Fruit fly (Drosophila melanogaster) whole organism, embryonic: ENCODE data around the gene CG33791.
A peak's percentile ranks its signal among the peaks of the same experiment; 100 is the strongest.

Experiments used
- Bdp1 ChIP-seq: fragments of 200-800 bp; sonication (Bioruptor generic); optimal IDR thresholded peaks from 3 replicates; lab custom pipeline; 2016; ENCODE audit warnings: missing biosample characterization, missing genetic modification characterization
- Bgb ChIP-seq: fragments of 200-800 bp; sonication (Bioruptor generic); IDR thresholded peaks from 2 replicates; pipeline ENCODE4 v1.3.6; 2022; ENCODE audit warnings: missing biosample characterization, missing genetic modification characterization; ENCODE audit not compliant: partially characterized antibody
- Blimp-1 ChIP-seq: fragments of 200-800 bp; sonication (Bioruptor generic); optimal IDR thresholded peaks from 3 replicates; lab custom pipeline; 2018; ENCODE audit warnings: missing biosample characterization, missing genetic modification characterization, mild to moderate bottlenecking, moderate library complexity, missing genetic modification reagents
- CG10147 ChIP-seq: fragments of 200-800 bp; sonication (Bioruptor generic); optimal IDR thresholded peaks from 2 replicates; lab custom pipeline; 2019; ENCODE audit warnings: missing biosample characterization, mild to moderate bottlenecking, missing genetic modification characterization, moderate library complexity
- CG12219 ChIP-seq: fragments of 200-800 bp; sonication (Bioruptor generic); optimal IDR thresholded peaks from 3 replicates; lab custom pipeline; 2018; ENCODE audit warnings: missing biosample characterization, mild to moderate bottlenecking, missing genetic modification characterization
- CG1233 ChIP-seq: fragments of 200-800 bp; sonication (Bioruptor generic); optimal IDR thresholded peaks from 4 replicates; lab custom pipeline; 2018; ENCODE audit warnings: missing biosample characterization, mild to moderate bottlenecking, missing genetic modification characterization
- CG13296 ChIP-seq: fragments of 200-800 bp; sonication (Bioruptor generic); optimal IDR thresholded peaks from 3 replicates; lab custom pipeline; 2018; ENCODE audit warnings: missing biosample characterization, mild to moderate bottlenecking, missing genetic modification characterization
- CG15479 ChIP-seq: fragments of 200-800 bp; sonication (Bioruptor generic); optimal IDR thresholded peaks from 3 replicates; lab custom pipeline; 2019; ENCODE audit warnings: missing biosample characterization, mild to moderate bottlenecking, missing genetic modification characterization, moderate library complexity
- CG16815 ChIP-seq: fragments of 200-800 bp; sonication (Bioruptor generic); optimal IDR thresholded peaks from 3 replicates; lab custom pipeline; 2017; ENCODE audit warnings: missing biosample characterization, mild to moderate bottlenecking, missing genetic modification characterization
- CG17612 ChIP-seq: fragments of 200-800 bp; sonication (Bioruptor generic); IDR thresholded peaks from 2 replicates; pipeline ENCODE4 v1.3.6; 2022; ENCODE audit warnings: missing biosample characterization, missing genetic modification characterization
- CG2202 ChIP-seq: fragments of 200-800 bp; sonication (Bioruptor generic); optimal IDR thresholded peaks from 2 replicates; lab custom pipeline; 2018; ENCODE audit warnings: missing biosample characterization, mild to moderate bottlenecking, missing genetic modification characterization
- CG2889 ChIP-seq: fragments of 200-800 bp; sonication (Bioruptor generic); IDR thresholded peaks from 3 replicates; pipeline ENCODE4 v1.3.6; 2022; ENCODE audit warnings: missing biosample characterization, missing genetic modification characterization
- CG30431 ChIP-seq: fragments of 200-800 bp; sonication (Bioruptor generic); optimal IDR thresholded peaks from 2 replicates; lab custom pipeline; 2017; ENCODE audit warnings: missing biosample characterization, missing genetic modification characterization
- CG33557 ChIP-seq: fragments of 200-800 bp; sonication (Bioruptor generic); optimal IDR thresholded peaks from 2 replicates; lab custom pipeline; 2019; ENCODE audit warnings: missing biosample characterization, mild to moderate bottlenecking, missing genetic modification characterization, moderate library complexity
- CG34422 ChIP-seq: fragments of 200-800 bp; sonication (Bioruptor generic); IDR thresholded peaks from 3 replicates; pipeline ENCODE4 v1.3.6; 2022; ENCODE audit warnings: missing biosample characterization, missing genetic modification characterization
- CG3726 ChIP-seq: fragments of 200-800 bp; sonication (Bioruptor generic); IDR thresholded peaks from 3 replicates; pipeline ENCODE4, ENCODE4 v1.3.6; 2022; ENCODE audit warnings: missing biosample characterization, missing genetic modification characterization
- CG3847 ChIP-seq: fragments of 200-800 bp; sonication (Bioruptor generic); IDR thresholded peaks from 2 replicates; pipeline ENCODE4 v1.3.6; 2022; ENCODE audit warnings: missing biosample characterization, missing genetic modification characterization
- CG4282 ChIP-seq: fragments of 200-800 bp; sonication (Bioruptor generic); optimal IDR thresholded peaks from 2 replicates; lab custom pipeline; 2016; ENCODE audit warnings: missing biosample characterization, missing genetic modification characterization
- CG4404 ChIP-seq: fragments of 200-800 bp; sonication (Bioruptor generic); IDR thresholded peaks from 2 replicates; pipeline ENCODE4 v1.3.6; 2022; ENCODE audit warnings: missing biosample characterization, missing genetic modification characterization
- CG4617 ChIP-seq: fragments of 200-800 bp; sonication (Bioruptor generic); optimal IDR thresholded peaks from 3 replicates; lab custom pipeline; 2016; ENCODE audit warnings: missing biosample characterization, missing genetic modification characterization, borderline replicate concordance
- CG6765 ChIP-seq: fragments of 200-800 bp; sonication (Bioruptor generic); optimal IDR thresholded peaks from 3 replicates; lab custom pipeline; 2017; ENCODE audit warnings: missing biosample characterization, mild to moderate bottlenecking, missing genetic modification characterization
- CG7963 ChIP-seq: fragments of 200-800 bp; sonication (Bioruptor generic); IDR thresholded peaks from 3 replicates; pipeline ENCODE4 v1.3.6; 2022; ENCODE audit warnings: missing biosample characterization, missing genetic modification characterization; ENCODE audit not compliant: partially characterized antibody
- CG8388 ChIP-seq: fragments of 200-800 bp; sonication (Bioruptor generic); optimal IDR thresholded peaks from 2 replicates; lab custom pipeline; 2019; ENCODE audit warnings: missing biosample characterization, mild to moderate bottlenecking, missing genetic modification characterization, moderate library complexity
- CG8478 ChIP-seq: fragments of >200 bp; optimal IDR thresholded peaks from 2 replicates; lab custom pipeline; 2018
- CHES-1-like ChIP-seq: fragments of 200-800 bp; sonication (Bioruptor generic); optimal IDR thresholded peaks from 2 replicates; lab custom pipeline; 2016; ENCODE audit warnings: missing biosample characterization, missing genetic modification characterization
- ERR ChIP-seq: fragments of 200-800 bp; sonication (Bioruptor generic); optimal IDR thresholded peaks from 2 replicates; lab custom pipeline; 2016; ENCODE audit warnings: missing biosample characterization, missing genetic modification characterization
- Gsc ChIP-seq: fragments of 200-800 bp; sonication (Bioruptor generic); IDR thresholded peaks from 2 replicates; pipeline ENCODE4 v1.3.6; 2022; ENCODE audit warnings: missing biosample characterization, missing genetic modification characterization
- MTF-1 ChIP-seq: fragments of 200-800 bp; sonication (Bioruptor generic); optimal IDR thresholded peaks from 2 replicates; lab custom pipeline; 2018; ENCODE audit warnings: missing biosample characterization, mild to moderate bottlenecking, missing genetic modification characterization, borderline replicate concordance
- Poxn ChIP-seq: fragments of 200-800 bp; sonication (Bioruptor generic); IDR thresholded peaks from 2 replicates; pipeline ENCODE4 v1.3.6; 2022; ENCODE audit warnings: missing biosample characterization, missing genetic modification characterization
- Sox102F ChIP-seq: fragments of 200-800 bp; sonication (Bioruptor generic); optimal IDR thresholded peaks from 2 replicates; lab custom pipeline; 2018; ENCODE audit warnings: missing biosample characterization, mild to moderate bottlenecking, missing genetic modification characterization, moderate library complexity
- Sry-β ChIP-seq: fragments of 200-800 bp; sonication (Bioruptor generic); optimal IDR thresholded peaks from 2 replicates; lab custom pipeline; 2018; ENCODE audit warnings: missing biosample characterization, mild to moderate bottlenecking, missing genetic modification characterization, moderate library complexity
- amos ChIP-seq: fragments of 200-800 bp; sonication (Bioruptor generic); IDR thresholded peaks from 2 replicates; pipeline ENCODE4 v1.3.6; 2022; ENCODE audit warnings: missing biosample characterization, missing genetic modification characterization; ENCODE audit not compliant: partially characterized antibody
- bab2 ChIP-seq: fragments of 200-800 bp; sonication (Bioruptor generic); optimal IDR thresholded peaks from 2 replicates; lab custom pipeline; 2016; ENCODE audit warnings: missing biosample characterization, missing genetic modification characterization
- chn ChIP-seq: fragments of 200-800 bp; sonication (Bioruptor generic); optimal IDR thresholded peaks from 2 replicates; lab custom pipeline; 2016; ENCODE audit warnings: missing biosample characterization, missing genetic modification characterization
- croc ChIP-seq: fragments of 200-800 bp; sonication (Bioruptor generic); conservative IDR thresholded peaks from 3 replicates; pipeline ENCODE4 v1.3.6; 2022; ENCODE audit warnings: missing biosample characterization, missing genetic modification characterization
- crp ChIP-seq, 2 experiments: fragments of 200-800 bp; sonication (Bioruptor generic); optimal IDR thresholded peaks; 2 replicates in 1 of 2; 3 replicates in 1 of 2; lab custom pipeline; 2017; ENCODE audit warnings: missing biosample characterization in 2 of 2, missing genetic modification characterization in 2 of 2, mild to moderate bottlenecking in 1 of 2, moderate library complexity in 1 of 2
- ewg ChIP-seq: fragments of 200-800 bp; sonication (Bioruptor generic); optimal IDR thresholded peaks from 3 replicates; lab custom pipeline; 2017; ENCODE audit warnings: mild to moderate bottlenecking, missing biosample characterization, missing genetic modification reagents, missing genetic modification characterization
- gem ChIP-seq: fragments of 200-800 bp; sonication (Bioruptor generic); optimal IDR thresholded peaks from 2 replicates; lab custom pipeline; 2019; ENCODE audit warnings: missing biosample characterization, mild to moderate bottlenecking, missing genetic modification characterization, moderate library complexity
- her ChIP-seq: fragments of 200-800 bp; sonication (Bioruptor generic); optimal IDR thresholded peaks from 2 replicates; lab custom pipeline; 2016; ENCODE audit warnings: missing biosample characterization, missing genetic modification characterization
- mirr ChIP-seq: fragments of 200-800 bp; sonication (Bioruptor generic); optimal IDR thresholded peaks from 3 replicates; lab custom pipeline; 2018; ENCODE audit warnings: missing biosample characterization, mild to moderate bottlenecking, missing genetic modification characterization
- prd ChIP-seq, 3 experiments: fragments of >200 bp in 2 of 3; fragments of 200-800 bp in 1 of 3; sonication (Bioruptor generic) in 1 of 3; optimal IDR thresholded peaks in 2 of 3; IDR thresholded peaks in 1 of 3; 2 replicates in 2 of 3; 3 replicates in 1 of 3; pipeline versions ENCODE4 v1.3.6 to Lab custom; 2017 to 2022; ENCODE audit warnings: missing biosample characterization in 1 of 3, missing genetic modification characterization in 1 of 3
- pzg ChIP-seq: fragments of 200-800 bp; sonication (Bioruptor generic); optimal IDR thresholded peaks from 3 replicates; lab custom pipeline; 2018; ENCODE audit warnings: missing biosample characterization, mild to moderate bottlenecking, missing genetic modification characterization, moderate library complexity
- sd ChIP-seq: fragments of 200-800 bp; sonication (Bioruptor generic); optimal IDR thresholded peaks from 3 replicates; lab custom pipeline; 2018; ENCODE audit warnings: missing biosample characterization, mild to moderate bottlenecking, missing genetic modification characterization, moderate library complexity
- sqz ChIP-seq: fragments of 200-800 bp; sonication (Bioruptor generic); optimal IDR thresholded peaks from 3 replicates; lab custom pipeline; 2018; ENCODE audit warnings: missing biosample characterization, mild to moderate bottlenecking, missing genetic modification characterization
- stwl ChIP-seq: fragments of 200-800 bp; sonication (Bioruptor generic); optimal IDR thresholded peaks from 3 replicates; lab custom pipeline; 2018; ENCODE audit warnings: missing biosample characterization, mild to moderate bottlenecking, missing genetic modification characterization, moderate library complexity
- tna ChIP-seq: fragments of 200-800 bp; sonication (Bioruptor generic); IDR thresholded peaks from 2 replicates; pipeline ENCODE4 v1.3.6; 2022; ENCODE audit warnings: missing biosample characterization, missing genetic modification characterization; ENCODE audit not compliant: partially characterized antibody
- twi ChIP-seq: fragments of 200-800 bp; optimal IDR thresholded peaks from 2 replicates; lab custom pipeline; 2019; ENCODE audit warnings: missing biosample characterization, mild to moderate bottlenecking, missing genetic modification characterization, moderate library complexity
- usp ChIP-seq: fragments of >200 bp; optimal IDR thresholded peaks from 2 replicates; lab custom pipeline; 2017; ENCODE audit warnings: missing biosample characterization, missing genetic modification characterization

Gene CG33791

DNA sequence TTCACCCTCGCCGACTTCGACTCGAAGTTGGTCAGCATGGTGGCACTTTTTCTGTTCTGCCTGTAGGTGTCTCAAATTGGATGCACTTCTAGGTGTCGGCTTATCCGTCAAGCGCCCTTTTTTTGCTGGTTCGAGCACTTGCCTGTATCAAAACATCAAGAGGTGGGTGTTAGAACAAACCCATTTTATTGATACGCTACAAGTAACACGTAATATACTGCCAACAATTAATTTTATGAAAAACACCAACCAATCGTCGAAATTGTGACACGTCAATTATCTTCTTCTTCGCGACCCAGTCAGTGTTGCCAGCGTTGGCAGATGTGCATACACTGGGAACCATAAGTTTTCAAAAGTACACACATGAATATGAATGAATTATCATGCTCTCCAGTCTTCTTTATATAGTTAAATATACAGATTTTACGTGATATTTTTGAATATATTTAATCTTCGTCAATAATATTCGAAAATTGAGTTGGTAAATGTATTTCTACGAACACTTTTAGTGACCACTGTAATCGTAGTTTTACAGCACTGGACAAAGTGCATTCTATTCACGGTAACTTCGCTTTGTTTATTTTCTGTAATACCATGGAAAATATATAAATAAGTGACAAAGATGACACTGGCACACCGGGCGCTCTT is 42.3 kb downstream of the CG33791 start, which contains the start of the genes alphaCOP and CG13919 (continued):
- TF ChIP-seq CHES-1-like (GFP tag; lab: Kevin White, UChicago) (peak; percentile 91), sqz (GFP tag; lab: Kevin White, UChicago) (no peak), amos (GFP tag; lab: Robert Waterston, UW) (no peak), Sry-β (GFP tag; lab: Kevin White, UChicago) (peak; percentile 60), Poxn (peak; percentile 92), CG16815 (GFP tag; lab: Kevin White, UChicago) (peak; percentile 95), CG8478 (lab: Kevin White, UChicago) (no peak), twi (peak; percentile 93), CG12219 (GFP tag; lab: Kevin White, UChicago) (peak; percentile 91), mirr (GFP tag; lab: Kevin White, UChicago) (peak; percentile 81), CG34422 (peak; percentile 99), croc (GFP tag; lab: Robert Waterston, UW) (peak; percentile 95), crp (GFP tag; optimal IDR thresholded peaks at IDR 0.05; lab: Kevin White, UChicago) (peak in 1 of 2 experiments; percentile 77), CG30431 (GFP tag; lab: Kevin White, UChicago) (peak; percentile 93), CG1233 (GFP tag; lab: Kevin White, UChicago) (peak; percentile 95), ERR (GFP tag; lab: Kevin White, UChicago) (peak; percentile 88), CG3726 (GFP tag; lab: Robert Waterston, UW) (peak; percentile 93), ewg (GFP tag; lab: Kevin White, UChicago) (peak; percentile 92), CG10147 (GFP tag; lab: Kevin White, UChicago) (peak; percentile 90), CG8388 (GFP tag; lab: Kevin White, UChicago) (peak; percentile 100), Sox102F (GFP tag; lab: Kevin White, UChicago) (peak; percentile 98), prd (optimal IDR thresholded peaks at IDR 0.05; lab: Kevin White, UChicago) (no peak), prd (GFP tag; IDR thresholded peaks at IDR 0.05; lab: Robert Waterston, UW) (peak; percentile 98), Blimp-1 (GFP tag; lab: Kevin White, UChicago) (peak; percentile 88), CG4617 (GFP tag; lab: Kevin White, UChicago) (peak; percentile 98), CG4282 (GFP tag; lab: Kevin White, UChicago) (peak; percentile 56), sd (tag; lab: Kevin White, UChicago) (peak; percentile 88), CG2889 (GFP tag; lab: Robert Waterston, UW) (peak; percentile 98), CG6765 (peak; percentile 89), CG13296 (peak; percentile 93), stwl (tag; lab: Kevin White, UChicago) (peak; percentile 83), MTF-1 (GFP tag; lab: Kevin White, UChicago) (peak; percentile 83), gem (tag; lab: Kevin White, UChicago) (peak; percentile 98), CG7963 (GFP tag; lab: Robert Waterston, UW) (no peak), tna (GFP tag; lab: Robert Waterston, UW) (no peak), CG4404 (GFP tag; lab: Robert Waterston, UW) (peak; percentile 94), chn (peak; percentile 96), CG3847 (peak; percentile 98), Gsc (GFP tag; lab: Robert Waterston, UW) (peak; percentile 87), bab2 (peak; percentile 96), usp (GFP tag; lab: Kevin White, UChicago) (no peak), Bdp1 (peak; percentile 88), CG33557 (peak; percentile 95), CG17612 (peak; percentile 96), pzg (GFP tag; lab: Kevin White, UChicago) (peak; percentile 55), CG2202 (tag; lab: Kevin White, UChicago) (peak; percentile 95), her (peak; percentile 69), CG15479 (peak; percentile 52), Bgb (GFP tag; lab: Robert Waterston, UW) (no peak)
